Fruit fly (Drosophila melanogaster) whole organism, pupa: ENCODE data around the gene CG18223.
A peak's percentile ranks its signal among the peaks of the same experiment; 100 is the strongest.

Experiments used
- CG10348 ChIP-seq: fragments of 200-800 bp; sonication (Bioruptor generic); IDR thresholded peaks from 2 replicates; pipeline ENCODE4 v1.3.6; 2022; ENCODE audit warnings: missing biosample characterization, missing genetic modification characterization
- CG12605 ChIP-seq: fragments of 200-800 bp; sonication (Bioruptor generic); IDR thresholded peaks from 2 replicates; pipeline ENCODE4 v1.3.6; 2022; ENCODE audit warnings: missing biosample characterization, missing genetic modification characterization
- CG13204 ChIP-seq: fragments of 200-800 bp; sonication (Bioruptor generic); optimal IDR thresholded peaks from 2 replicates; lab custom pipeline; 2018; ENCODE audit warnings: missing biosample characterization, mild to moderate bottlenecking, missing genetic modification characterization, moderate library complexity
- CG14655 ChIP-seq: fragments of 200-800 bp; sonication (Bioruptor generic); optimal IDR thresholded peaks from 3 replicates; lab custom pipeline; 2017; ENCODE audit warnings: mild to moderate bottlenecking, missing biosample characterization, missing genetic modification reagents, missing genetic modification characterization
- CG15710 ChIP-seq: fragments of 200-800 bp; sonication (Bioruptor generic); optimal IDR thresholded peaks from 2 replicates; lab custom pipeline; 2018; ENCODE audit warnings: missing biosample characterization, mild to moderate bottlenecking, missing genetic modification characterization, moderate library complexity
- CG17806 ChIP-seq: fragments of 200-800 bp; sonication (Bioruptor generic); optimal IDR thresholded peaks from 2 replicates; lab custom pipeline; 2018; ENCODE audit warnings: missing biosample characterization, mild to moderate bottlenecking, missing genetic modification characterization, moderate library complexity
- CG32121 ChIP-seq: fragments of 200-800 bp; sonication (Bioruptor generic); IDR thresholded peaks from 2 replicates; pipeline ENCODE4 v1.3.6; 2022; ENCODE audit warnings: missing biosample characterization, missing genetic modification characterization
- CG34367 ChIP-seq: fragments of 200-800 bp; sonication (Bioruptor generic); optimal IDR thresholded peaks from 2 replicates; lab custom pipeline; 2018; ENCODE audit warnings: missing biosample characterization, mild to moderate bottlenecking, missing genetic modification characterization
- CG4496 ChIP-seq: fragments of 200-800 bp; sonication (Bioruptor generic); IDR thresholded peaks from 3 replicates; pipeline ENCODE4 v1.3.6; 2022; ENCODE audit warnings: missing biosample characterization, missing genetic modification characterization
- CG8159 ChIP-seq: fragments of 200-800 bp; sonication (Bioruptor generic); optimal IDR thresholded peaks from 3 replicates; lab custom pipeline; 2018; ENCODE audit warnings: missing biosample characterization, mild to moderate bottlenecking, missing genetic modification characterization, moderate library complexity
- CG8301 ChIP-seq: fragments of 200-800 bp; sonication (Bioruptor generic); optimal IDR thresholded peaks from 2 replicates; lab custom pipeline; 2018; ENCODE audit warnings: missing biosample characterization, mild to moderate bottlenecking, missing genetic modification characterization
- CG9948 ChIP-seq: fragments of 200-800 bp; sonication (Bioruptor generic); optimal IDR thresholded peaks from 2 replicates; lab custom pipeline; 2018; ENCODE audit warnings: missing biosample characterization, mild to moderate bottlenecking, missing genetic modification characterization, moderate library complexity
- D1 ChIP-seq: fragments of 200-800 bp; sonication (Bioruptor generic); optimal IDR thresholded peaks from 2 replicates; lab custom pipeline; 2018; ENCODE audit warnings: missing biosample characterization, mild to moderate bottlenecking, missing genetic modification characterization, moderate library complexity
- EcR ChIP-seq: fragments of 200-800 bp; sonication (Bioruptor generic); optimal IDR thresholded peaks from 3 replicates; lab custom pipeline; 2019; ENCODE audit warnings: missing biosample characterization, missing genetic modification characterization, mild to moderate bottlenecking, moderate library complexity, missing genetic modification reagents
- Ets98B ChIP-seq: fragments of 200-800 bp; sonication (Bioruptor generic); IDR thresholded peaks from 2 replicates; pipeline ENCODE4 v1.3.6; 2022; ENCODE audit warnings: missing biosample characterization, missing genetic modification characterization
- Pif1A ChIP-seq: fragments of 200-800 bp; sonication (Bioruptor generic); optimal IDR thresholded peaks from 3 replicates; lab custom pipeline; 2016; ENCODE audit warnings: missing biosample characterization, missing genetic modification characterization
- Pif1B ChIP-seq: fragments of 200-800 bp; sonication (Bioruptor generic); optimal IDR thresholded peaks from 3 replicates; lab custom pipeline; 2016; ENCODE audit warnings: missing biosample characterization, missing genetic modification characterization
- Snoo ChIP-seq: fragments of 200-800 bp; sonication (Bioruptor generic); optimal IDR thresholded peaks from 3 replicates; lab custom pipeline; 2017; ENCODE audit warnings: missing biosample characterization, mild to moderate bottlenecking, missing genetic modification characterization, inconsistent platforms
- fd96Ca ChIP-seq: fragments of 200-800 bp; sonication (Bioruptor generic); IDR thresholded peaks from 3 replicates; pipeline ENCODE4 v1.3.6; 2022; ENCODE audit warnings: missing biosample characterization, missing genetic modification characterization
- gl ChIP-seq: fragments of 200-800 bp; sonication (Bioruptor generic); optimal IDR thresholded peaks from 2 replicates; lab custom pipeline; 2018; ENCODE audit warnings: missing biosample characterization, mild to moderate bottlenecking, missing genetic modification characterization
- rn ChIP-seq: fragments of 200-800 bp; sonication (Bioruptor generic); IDR thresholded peaks from 2 replicates; pipeline ENCODE4 v1.3.6; 2022; ENCODE audit warnings: missing biosample characterization, missing genetic modification characterization

The CG18223 gene

DNA sequence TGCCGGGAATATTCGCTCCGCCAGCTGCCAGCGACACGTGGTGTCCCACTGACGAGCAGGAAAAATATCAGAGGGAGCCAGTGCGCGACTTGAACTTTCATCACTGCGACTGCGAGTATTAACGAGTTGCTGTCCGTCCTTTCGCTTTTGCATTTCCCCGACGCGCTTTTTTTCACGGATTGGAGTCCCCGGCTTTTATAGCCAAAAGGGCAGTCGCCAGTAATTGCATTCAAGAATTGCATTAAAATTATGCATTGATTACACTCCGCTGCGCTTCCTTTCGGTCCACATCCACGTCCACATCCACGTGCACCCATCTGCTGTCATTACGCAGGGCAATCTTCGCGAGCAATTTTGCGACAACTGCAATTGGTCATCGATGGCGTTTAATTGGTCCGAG lies 9.0 kb downstream of the CG18223 start, which contains the start of gene Ir75d:
TSS of gene Ir75d (minus strand) at position 101 of the 400 bp plus-strand sequence.
- no peak for TF ChIP-seq CG32121
- no peak for TF ChIP-seq Ets98B (GFP tag; lab: Robert Waterston, UW)
- no peak for TF ChIP-seq gl
- TF ChIP-seq fd96Ca (GFP tag; lab: Robert Waterston, UW) = no peak
- no peak for TF ChIP-seq Pif1A (GFP tag; lab: Kevin White, UChicago)
- TF ChIP-seq CG10348 (GFP tag; lab: Robert Waterston, UW) = no peak
- TF ChIP-seq CG8301 (tag; lab: Kevin White, UChicago) = no peak
- TF ChIP-seq Pif1B (GFP tag; lab: Kevin White, UChicago) = no peak
- TF ChIP-seq CG17806 (tag; lab: Kevin White, UChicago) = no peak
- TF ChIP-seq Snoo (tag; lab: Kevin White, UChicago) = no peak
- no peak for TF ChIP-seq CG14655 (GFP tag; lab: Kevin White, UChicago)
- TF ChIP-seq CG13204 (GFP tag; lab: Kevin White, UChicago) = no peak
- no peak for TF ChIP-seq EcR (GFP tag; lab: Kevin White, UChicago)
- TF ChIP-seq rn (GFP tag; lab: Robert Waterston, UW) = no peak
- no peak for TF ChIP-seq CG12605 (GFP tag; lab: Robert Waterston, UW)
- TF ChIP-seq CG15710 = no peak
- no peak for TF ChIP-seq CG8159 (tag; lab: Kevin White, UChicago)
- TF ChIP-seq CG34367 (tag; lab: Kevin White, UChicago) = no peak
- TF ChIP-seq D1 (tag; lab: Kevin White, UChicago) = no peak
- no peak for TF ChIP-seq CG9948 (tag; lab: Kevin White, UChicago)
- TF ChIP-seq, all 21 proteins: peak for 0

DNA sequence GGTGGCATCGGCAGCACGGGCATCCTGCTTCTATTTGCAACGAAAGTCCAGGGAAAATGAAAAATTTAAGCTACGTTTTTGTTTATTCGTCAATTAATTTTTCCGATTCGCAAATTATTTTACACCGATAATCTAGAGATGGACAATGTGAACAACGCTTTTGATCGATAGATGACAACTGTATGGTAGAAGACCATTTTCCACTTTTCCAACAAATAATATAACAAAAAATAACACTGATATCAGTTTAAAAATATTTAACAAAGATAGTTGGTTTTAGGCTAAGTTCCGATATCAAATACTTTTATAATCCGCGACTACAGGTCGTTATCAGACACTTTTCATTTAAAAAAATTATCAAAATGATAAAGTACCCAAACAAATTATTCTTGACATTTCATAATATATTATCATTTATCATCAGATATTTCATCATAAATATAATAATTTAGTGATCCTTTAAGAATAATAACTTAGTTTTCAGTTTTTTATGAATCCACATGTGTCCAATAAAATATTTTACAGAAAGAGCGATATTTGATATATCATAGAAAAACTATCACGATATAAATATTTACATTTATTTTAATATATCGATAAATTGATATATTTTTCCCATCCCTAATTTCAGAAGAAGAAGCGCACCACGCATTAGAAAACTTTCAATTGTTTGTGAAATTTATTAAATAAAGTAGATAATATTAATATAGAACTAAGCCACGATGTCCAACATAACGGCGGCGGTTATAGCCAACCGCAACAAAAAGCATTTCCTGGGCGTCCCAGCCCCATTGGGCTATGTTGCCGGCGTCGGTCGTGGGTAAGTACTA lies 15.1 kb downstream of the CG18223 start, which contains the start of the genes CSN1b and Prp6:
TSS of gene CSN1b (minus strand) at position 159 of the 830 bp plus-strand sequence.
TSS of gene Prp6 (plus strand) at position 601 of the 830 bp plus-strand sequence.
- TF ChIP-seq Snoo (tag; lab: Kevin White, UChicago) (no peak), EcR (GFP tag; lab: Kevin White, UChicago) (no peak), gl (no peak), rn (GFP tag; lab: Robert Waterston, UW) (no peak), CG15710 (no peak), Pif1B (GFP tag; lab: Kevin White, UChicago) (no peak), CG12605 (GFP tag; lab: Robert Waterston, UW) (no peak), Pif1A (GFP tag; lab: Kevin White, UChicago) (no peak), CG17806 (tag; lab: Kevin White, UChicago) (no peak)

DNA sequence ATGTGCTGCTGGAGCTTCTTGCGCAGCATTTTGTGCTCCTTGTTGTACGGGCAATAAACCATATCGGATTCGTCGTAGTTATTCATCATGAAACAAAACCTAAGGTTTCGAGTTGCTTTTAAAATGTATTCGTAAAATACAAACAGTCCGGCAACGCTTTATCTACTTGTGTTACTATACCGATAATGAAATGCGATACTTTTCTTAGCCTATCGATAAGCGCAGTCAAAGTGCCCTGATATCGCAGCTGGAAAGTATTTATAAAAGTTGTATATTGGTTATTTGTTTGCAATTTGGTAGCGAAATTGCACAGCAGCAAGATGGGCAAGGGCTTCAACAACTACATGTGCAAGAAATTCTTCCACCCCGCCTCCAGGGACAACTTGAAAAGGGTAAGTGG lies 18.7 kb downstream of the CG18223 start, which contains the start of the genes arx and CG6843:
TSS of gene arx (minus strand) at position 144 of the 400 bp plus-strand sequence.
TSS of gene CG6843 (plus strand) at position 184 of the 400 bp plus-strand sequence.
- TF ChIP-seq CG4496 (GFP tag; lab: Robert Waterston, UW) (no peak), CG9948 (tag; lab: Kevin White, UChicago) (no peak), CG10348 (GFP tag; lab: Robert Waterston, UW) (no peak), fd96Ca (GFP tag; lab: Robert Waterston, UW) (no peak), Pif1A (GFP tag; lab: Kevin White, UChicago) (no peak), CG8301 (tag; lab: Kevin White, UChicago) (no peak), CG34367 (tag; lab: Kevin White, UChicago) (no peak), rn (GFP tag; lab: Robert Waterston, UW) (no peak), Pif1B (GFP tag; lab: Kevin White, UChicago) (no peak), CG12605 (GFP tag; lab: Robert Waterston, UW) (no peak), EcR (GFP tag; lab: Kevin White, UChicago) (no peak), CG17806 (tag; lab: Kevin White, UChicago) (no peak), D1 (tag; lab: Kevin White, UChicago) (no peak), Ets98B (GFP tag; lab: Robert Waterston, UW) (no peak)

DNA sequence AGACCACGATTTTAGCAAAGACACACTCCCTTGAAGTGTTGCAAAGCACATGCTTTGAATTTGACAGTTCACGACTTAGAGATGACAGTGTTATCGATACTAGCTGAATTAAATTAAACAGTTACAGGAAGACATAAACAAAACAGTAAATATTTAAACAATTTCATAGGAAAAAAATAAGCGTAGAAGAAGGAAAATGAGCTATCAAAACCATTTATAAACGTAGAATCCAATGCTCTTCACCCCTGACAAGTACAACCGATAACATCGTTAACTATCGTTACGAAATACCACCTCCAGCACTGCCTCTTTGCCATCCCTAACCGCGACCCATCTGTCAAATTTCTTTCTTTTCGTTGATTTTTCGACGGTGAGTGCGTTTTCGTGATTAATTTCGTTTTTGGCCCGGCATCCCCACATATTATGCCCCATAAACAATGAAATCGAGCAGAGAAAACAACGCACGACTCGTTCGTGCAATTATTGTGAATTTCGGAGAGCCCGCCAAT lies 21.3 kb downstream of the CG18223 start, which contains the start of gene RpL26:
TSS of gene RpL26 (plus strand) at position 106 of the 509 bp plus-strand sequence.
- TF ChIP-seq CG8301 (tag; lab: Kevin White, UChicago) (no peak), CG32121 (peak; percentile 27; the same call in 1 of the 2 replicates), CG13204 (GFP tag; lab: Kevin White, UChicago) (no peak), CG34367 (tag; lab: Kevin White, UChicago) (peak; percentile 32), Snoo (tag; lab: Kevin White, UChicago) (peak; percentile 51), CG17806 (tag; lab: Kevin White, UChicago) (peak; percentile 23), gl (peak; percentile 33), CG15710 (peak; percentile 65), CG9948 (tag; lab: Kevin White, UChicago) (peak; percentile 20), CG4496 (GFP tag; lab: Robert Waterston, UW) (0 out of 3 replicates have a peak, but pooled peaks have one; percentile 16), CG8159 (tag; lab: Kevin White, UChicago) (peak; percentile 54), CG10348 (GFP tag; lab: Robert Waterston, UW) (no peak), CG12605 (GFP tag; lab: Robert Waterston, UW) (peak; percentile 32; the same call in 1 of the 2 replicates)

DNA sequence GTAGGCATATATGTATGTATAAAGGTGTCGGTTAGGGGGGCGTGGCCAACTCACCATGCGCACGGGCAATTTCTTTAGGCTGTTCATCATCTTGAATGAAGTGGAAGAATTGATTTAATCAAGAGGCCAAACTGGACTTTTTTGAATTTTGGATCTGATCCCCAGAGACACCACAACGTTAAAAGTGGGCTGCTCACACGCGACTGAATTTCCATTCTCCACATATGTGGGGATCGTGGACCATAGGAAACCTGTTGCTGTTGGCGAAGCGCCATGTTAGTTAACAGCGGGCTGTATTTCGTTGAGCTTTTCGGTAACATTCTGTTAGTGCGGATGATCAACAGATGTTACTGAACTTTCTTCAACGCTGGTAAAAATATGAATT lies 22.0 kb downstream of the CG18223 start, which contains the start of gene CG3902:
TSS of gene CG3902 (minus strand) at position 208 of the 385 bp plus-strand sequence.
- TF ChIP-seq D1 (tag; lab: Kevin White, UChicago) (no peak), Snoo (tag; lab: Kevin White, UChicago) (peak; percentile 25), fd96Ca (GFP tag; lab: Robert Waterston, UW) (no peak), CG8301 (tag; lab: Kevin White, UChicago) (no peak), CG32121 (peak; percentile 37; the same call in 1 of the 2 replicates), CG14655 (GFP tag; lab: Kevin White, UChicago) (no peak), Ets98B (GFP tag; lab: Robert Waterston, UW) (peak; percentile 49; the same call in 1 of the 2 replicates), EcR (GFP tag; lab: Kevin White, UChicago) (peak; percentile 66)
